Fruit fly (Drosophila melanogaster) whole organism, adult: ENCODE measurements around the gene Sqor.
A peak's percentile ranks its signal among the peaks of the same experiment; 100 is the strongest.

Experiments
- CG11617 ChIP-seq: fragments of 200-800 bp; sonication (Bioruptor generic); optimal IDR thresholded peaks from 2 replicates; lab custom pipeline; 2017; ENCODE audit warnings: mild to moderate bottlenecking, missing biosample characterization, missing genetic modification reagents, missing genetic modification characterization
- CG12768 ChIP-seq: fragments of 200-800 bp; sonication (Bioruptor generic); optimal IDR thresholded peaks from 2 replicates; lab custom pipeline; 2017; ENCODE audit warnings: missing biosample characterization, missing genetic modification characterization, mild to moderate bottlenecking, moderate library complexity, missing genetic modification reagents
- CG14711 ChIP-seq: fragments of 200-800 bp; sonication (Bioruptor generic); optimal IDR thresholded peaks from 2 replicates; lab custom pipeline; 2018; ENCODE audit warnings: missing biosample characterization, mild to moderate bottlenecking, missing genetic modification characterization, moderate library complexity
- CG1620 ChIP-seq: fragments of 200-800 bp; sonication (Bioruptor generic); optimal IDR thresholded peaks from 2 replicates; lab custom pipeline; 2016; ENCODE audit warnings: missing biosample characterization, missing genetic modification characterization
- CG33017 ChIP-seq: fragments of 200-800 bp; sonication (Bioruptor generic); optimal IDR thresholded peaks from 2 replicates; lab custom pipeline; 2018; ENCODE audit warnings: missing biosample characterization, mild to moderate bottlenecking, missing genetic modification characterization, moderate library complexity
- CG5204 ChIP-seq: fragments of 200-800 bp; sonication (Bioruptor generic); optimal IDR thresholded peaks from 2 replicates; lab custom pipeline; 2016; ENCODE audit warnings: missing biosample characterization, missing genetic modification characterization
- CG7045 ChIP-seq: fragments of 200-800 bp; sonication (Bioruptor generic); optimal IDR thresholded peaks from 2 replicates; lab custom pipeline; 2017; ENCODE audit warnings: missing biosample characterization, mild to moderate bottlenecking, missing genetic modification characterization
- CG7101 ChIP-seq: fragments of 200-800 bp; sonication (Bioruptor generic); optimal IDR thresholded peaks from 2 replicates; lab custom pipeline; 2018; ENCODE audit warnings: missing biosample characterization, mild to moderate bottlenecking, missing genetic modification characterization, moderate library complexity
- Clk ChIP-seq: fragments of 200-800 bp; sonication (Bioruptor generic); optimal IDR thresholded peaks from 2 replicates; lab custom pipeline; 2017; ENCODE audit warnings: missing biosample characterization, missing genetic modification characterization
- Crg-1 ChIP-seq: fragments of 200-800 bp; sonication (Bioruptor generic); optimal IDR thresholded peaks from 2 replicates; lab custom pipeline; 2016; ENCODE audit warnings: missing biosample characterization, missing genetic modification characterization
- Hr96 ChIP-seq: fragments of 200-800 bp; sonication (Bioruptor generic); optimal IDR thresholded peaks from 2 replicates; lab custom pipeline; 2016; ENCODE audit warnings: missing biosample characterization, missing genetic modification characterization
- Mnt ChIP-seq: fragments of 200-800 bp; sonication (Bioruptor generic); optimal IDR thresholded peaks from 2 replicates; lab custom pipeline; 2016; ENCODE audit warnings: missing biosample characterization, mild to moderate bottlenecking, missing genetic modification characterization
- bab1 ChIP-seq: fragments of 200-800 bp; sonication (Bioruptor generic); optimal IDR thresholded peaks from 3 replicates; lab custom pipeline; 2019; ENCODE audit warnings: missing biosample characterization, mild to moderate bottlenecking, missing genetic modification characterization, moderate library complexity
- cic ChIP-seq: fragments of 200-800 bp; sonication (Bioruptor generic); optimal IDR thresholded peaks from 2 replicates; lab custom pipeline; 2017; ENCODE audit warnings: missing biosample characterization, mild to moderate bottlenecking, missing genetic modification characterization, moderate library complexity
- cnc ChIP-seq, 2 experiments: fragments of >200 bp; optimal IDR thresholded peaks; 2 replicates each; lab custom pipeline; 2017
- kay ChIP-seq: fragments of 200-800 bp; sonication (Bioruptor generic); peaks from one replicate; lab custom pipeline; 2016; ENCODE audit warnings: missing biosample characterization, missing genetic modification characterization, borderline replicate concordance
- ovo ChIP-seq: fragments of 200-800 bp; sonication (Bioruptor generic); optimal IDR thresholded peaks from 2 replicates; lab custom pipeline; 2016; ENCODE audit warnings: missing biosample characterization, missing genetic modification characterization
- pad ChIP-seq: fragments of 200-800 bp; sonication (Bioruptor generic); optimal IDR thresholded peaks from 3 replicates; lab custom pipeline; 2017; ENCODE audit warnings: missing biosample characterization, missing genetic modification characterization, mild to moderate bottlenecking, moderate library complexity, missing genetic modification reagents
- tj ChIP-seq: fragments of 200-800 bp; sonication (Bioruptor generic); optimal IDR thresholded peaks from 3 replicates; lab custom pipeline; 2017; ENCODE audit warnings: missing biosample characterization, mild to moderate bottlenecking, missing genetic modification characterization, moderate library complexity
- toe ChIP-seq: fragments of 200-800 bp; sonication (Bioruptor generic); optimal IDR thresholded peaks from 2 replicates; lab custom pipeline; 2016; ENCODE audit warnings: missing biosample characterization, missing genetic modification characterization

Gene Sqor

DNA sequence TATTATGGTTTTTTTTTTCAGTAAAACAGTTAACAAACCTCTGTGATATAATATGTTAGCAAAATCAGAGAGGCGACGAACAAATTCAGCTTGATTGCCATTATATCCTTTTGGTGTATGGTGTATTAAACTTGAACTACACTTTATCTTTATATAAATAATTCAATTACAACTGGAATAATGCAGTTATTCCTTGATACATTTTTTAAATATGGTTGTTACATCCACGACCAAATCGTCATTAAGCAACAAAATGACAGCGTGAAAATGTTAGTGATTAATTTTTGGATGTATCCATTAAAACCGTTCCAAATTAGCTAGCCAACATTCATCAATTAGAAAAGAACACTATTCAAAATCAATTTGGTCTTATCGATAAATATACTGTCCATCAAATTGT is 27.4 kb downstream of the Sqor start, which contains the start of gene CG33764:
CG33764 (minus strand) TSS at position 101 of the 400 bp plus-strand sequence.
- TF ChIP-seq CG14711 (tag; lab: Kevin White, UChicago) (no peak), Hr96 (GFP tag; lab: Kevin White, UChicago) (no peak), CG5204 (GFP tag; lab: Kevin White, UChicago) (no peak), cic (GFP tag; lab: Kevin White, UChicago) (no peak), tj (GFP tag; lab: Kevin White, UChicago) (no peak), CG33017 (tag; lab: Kevin White, UChicago) (no peak), CG12768 (no peak), CG1620 (GFP tag; lab: Kevin White, UChicago) (no peak), kay (GFP tag; lab: Kevin White, UChicago) (no peak), Clk (GFP tag; lab: Kevin White, UChicago) (no peak), CG7045 (GFP tag; lab: Kevin White, UChicago) (no peak), pad (GFP tag; lab: Kevin White, UChicago) (no peak), Crg-1 (GFP tag; lab: Kevin White, UChicago) (no peak), CG11617 (GFP tag; lab: Kevin White, UChicago) (no peak), cnc (optimal IDR thresholded peaks at IDR 0.05; lab: Kevin White, UChicago) (no peak), ovo (GFP tag; lab: Kevin White, UChicago) (no peak), toe (no peak), bab1 (GFP tag; lab: Kevin White, UChicago) (no peak)

DNA sequence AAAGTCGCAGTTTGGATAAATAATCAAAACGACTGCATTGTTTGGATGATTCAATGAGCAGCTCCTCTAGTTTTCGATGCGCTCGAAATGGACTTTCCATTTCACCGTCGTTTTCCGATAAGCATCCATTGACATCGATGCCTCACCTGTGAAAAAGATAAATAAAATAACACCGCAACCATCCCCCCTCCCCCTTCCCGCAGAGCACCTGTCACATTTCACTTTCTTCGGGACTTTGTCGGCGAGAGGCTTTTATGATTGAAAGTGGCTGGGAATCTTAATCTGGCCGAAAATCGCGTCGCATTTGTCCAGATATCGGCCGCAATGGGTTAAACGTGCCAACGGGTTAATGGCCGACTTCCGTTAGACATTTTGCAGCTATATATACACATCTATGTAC is 29.2 kb downstream of the Sqor start:
- TF ChIP-seq cnc (optimal IDR thresholded peaks at IDR 0.05; lab: Kevin White, UChicago): no peak
- TF ChIP-seq pad (GFP tag; lab: Kevin White, UChicago): no peak
- no peak for TF ChIP-seq CG14711 (tag; lab: Kevin White, UChicago)
- no peak for TF ChIP-seq CG7045 (GFP tag; lab: Kevin White, UChicago)
- no peak for TF ChIP-seq bab1 (GFP tag; lab: Kevin White, UChicago)
- no peak for TF ChIP-seq tj (GFP tag; lab: Kevin White, UChicago)
- no peak for TF ChIP-seq ovo (GFP tag; lab: Kevin White, UChicago)
- no peak for TF ChIP-seq CG1620 (GFP tag; lab: Kevin White, UChicago)
- no peak for TF ChIP-seq CG11617 (GFP tag; lab: Kevin White, UChicago)
- TF ChIP-seq kay (GFP tag; lab: Kevin White, UChicago): no peak
- TF ChIP-seq CG12768: no peak
- no peak for TF ChIP-seq CG33017 (tag; lab: Kevin White, UChicago)
- no peak for TF ChIP-seq Hr96 (GFP tag; lab: Kevin White, UChicago)

DNA sequence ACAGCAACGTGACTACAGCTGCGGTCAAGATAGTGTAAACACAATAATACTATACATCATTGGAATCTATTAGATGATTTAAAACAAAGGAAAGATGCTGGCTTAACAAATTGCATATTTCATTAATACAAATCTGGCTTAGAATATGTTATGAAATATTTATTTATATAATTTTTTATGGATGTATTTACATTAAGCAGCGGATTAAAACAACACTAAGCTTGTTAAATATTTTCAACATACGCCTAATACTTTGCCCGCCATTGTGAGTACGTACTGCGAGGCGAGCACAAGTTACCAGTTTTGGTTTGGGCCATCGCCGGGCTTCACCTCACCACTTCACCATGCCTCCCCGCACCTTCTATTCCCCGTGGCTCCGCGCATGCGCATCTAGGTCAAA is 29.9 kb downstream of the Sqor start:
- no peak for TF ChIP-seq CG14711 (tag; lab: Kevin White, UChicago)
- TF ChIP-seq CG5204 (GFP tag; lab: Kevin White, UChicago): no peak
- TF ChIP-seq CG11617 (GFP tag; lab: Kevin White, UChicago): no peak
- no peak for TF ChIP-seq Clk (GFP tag; lab: Kevin White, UChicago)
- TF ChIP-seq tj (GFP tag; lab: Kevin White, UChicago): no peak
- TF ChIP-seq pad (GFP tag; lab: Kevin White, UChicago): no peak
- TF ChIP-seq CG12768: no peak
- no peak for TF ChIP-seq kay (GFP tag; lab: Kevin White, UChicago)

DNA sequence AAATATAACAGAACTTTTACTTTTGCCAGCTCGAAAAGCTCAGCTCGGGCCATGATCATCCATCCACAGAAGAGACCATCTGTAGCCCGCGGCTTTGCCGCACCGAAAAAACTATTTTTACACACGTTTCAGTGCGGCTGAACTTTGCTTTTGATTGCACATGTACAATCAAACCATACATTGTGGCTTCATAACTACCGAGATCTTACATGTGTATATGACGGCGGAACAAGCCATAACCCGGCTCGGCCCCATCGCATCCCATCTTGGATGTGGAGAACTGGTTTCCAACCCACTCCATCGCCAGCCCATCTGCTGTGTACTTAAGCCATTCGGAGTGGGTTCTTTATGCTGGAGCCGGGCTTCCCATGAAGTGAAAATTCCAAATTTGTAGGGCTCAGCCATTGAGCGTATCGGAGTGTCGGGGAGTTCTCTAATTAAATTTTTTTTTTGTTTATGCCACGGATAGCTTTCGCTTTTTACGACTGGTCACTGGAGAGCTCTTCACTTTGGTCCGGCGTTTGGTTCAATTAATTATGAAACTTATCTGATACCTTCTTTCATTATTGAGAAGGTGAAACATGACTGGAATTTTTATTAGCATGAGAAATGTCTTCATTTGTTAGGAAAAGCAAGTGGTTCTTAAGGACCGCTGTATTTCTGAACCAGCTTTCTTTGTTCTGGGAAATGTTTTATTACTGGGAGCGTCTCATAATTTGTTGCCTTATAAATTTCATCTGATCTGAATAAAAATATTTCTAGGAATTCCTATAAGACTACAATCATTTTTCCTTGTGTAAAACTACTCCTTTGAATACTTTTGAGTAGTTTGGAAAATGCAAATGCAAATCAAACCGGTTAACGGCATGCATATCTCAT is 31.2 kb downstream of the Sqor start:
- TF ChIP-seq pad (GFP tag; lab: Kevin White, UChicago): no peak
- no peak for TF ChIP-seq CG14711 (tag; lab: Kevin White, UChicago)
- no peak for TF ChIP-seq CG5204 (GFP tag; lab: Kevin White, UChicago)

DNA sequence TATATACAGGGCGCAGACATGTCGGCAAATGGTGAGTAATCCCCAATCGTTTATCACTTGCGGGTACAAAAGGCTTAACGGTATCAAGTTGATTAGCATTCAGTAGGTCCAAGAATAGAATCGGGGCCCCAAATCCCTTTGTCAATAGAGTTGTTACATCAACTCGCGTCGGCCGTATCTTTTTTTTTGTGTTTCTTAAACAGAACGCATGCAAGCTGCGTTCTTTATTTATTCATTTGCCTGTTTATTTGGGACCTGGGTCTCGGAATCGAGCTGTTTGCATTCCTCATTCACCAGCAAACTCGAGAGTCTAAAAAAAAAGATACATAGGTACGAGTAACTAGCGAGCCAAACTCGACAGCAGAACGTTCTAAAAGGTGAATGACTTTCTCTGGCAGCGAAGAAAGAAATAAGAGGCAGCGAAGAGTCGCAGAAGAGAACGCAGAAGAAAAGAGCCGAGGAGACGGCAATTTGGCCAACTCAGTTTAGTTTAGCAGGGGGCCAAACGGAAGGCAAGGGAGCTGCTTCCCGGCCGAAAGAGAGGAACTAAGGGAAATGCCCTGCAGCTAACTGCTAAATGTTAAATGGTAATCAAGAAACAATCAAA is 32.3 kb downstream of the Sqor start:
- no peak for TF ChIP-seq Crg-1 (GFP tag; lab: Kevin White, UChicago)
- TF ChIP-seq Mnt (GFP tag; lab: Kevin White, UChicago): no peak
- TF ChIP-seq CG12768: no peak
- TF ChIP-seq Clk (GFP tag; lab: Kevin White, UChicago): no peak
- no peak for TF ChIP-seq CG7101
- no peak for TF ChIP-seq ovo (GFP tag; lab: Kevin White, UChicago)
- no peak for TF ChIP-seq pad (GFP tag; lab: Kevin White, UChicago)
- TF ChIP-seq CG11617 (GFP tag; lab: Kevin White, UChicago): no peak

DNA sequence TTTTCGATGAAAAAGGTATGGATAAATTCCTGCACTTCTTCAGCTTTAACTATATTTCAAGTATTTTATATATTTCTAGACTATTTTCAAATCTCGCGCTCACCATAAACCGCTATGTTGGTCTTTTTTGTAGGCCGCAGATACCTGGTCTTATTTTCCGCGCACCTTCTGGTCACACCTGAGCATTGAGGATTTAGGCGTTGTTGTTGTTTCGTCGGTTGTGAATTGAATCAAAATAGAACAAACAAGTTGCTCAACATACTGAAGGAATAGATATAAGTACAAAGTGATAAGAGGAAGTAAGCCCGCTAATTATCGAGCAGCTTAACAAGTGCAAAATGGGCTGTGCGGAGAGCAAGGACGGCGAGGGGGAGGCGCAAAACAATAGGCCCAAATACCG is 37.8 kb downstream of the Sqor start, which contains the start of gene Ctl1:
Ctl1 (plus strand) TSS at position 167 of the 400 bp plus-strand sequence.
- TF ChIP-seq bab1 (GFP tag; lab: Kevin White, UChicago): peak; percentile 23
- TF ChIP-seq CG33017 (tag; lab: Kevin White, UChicago): no peak
- TF ChIP-seq CG5204 (GFP tag; lab: Kevin White, UChicago): no peak
- TF ChIP-seq pad (GFP tag; lab: Kevin White, UChicago): no peak
- no peak for TF ChIP-seq cnc (optimal IDR thresholded peaks at IDR 0.05; lab: Kevin White, UChicago)
